Worm (Caenorhabditis elegans) whole organism, L1 larva: ENCODE results near the gene F17C11.2.

Experiments
- jun-1 ChIP-seq: fragments of 150-350 bp; optimal IDR thresholded peaks from 2 replicates; lab custom pipeline; 2014; ENCODE audit warnings: missing biosample characterization, missing genetic modification reagents, missing genetic modification characterization
- lin-15B ChIP-seq: fragments of 150-350 bp; sonication (generic microtip); optimal IDR thresholded peaks from 3 replicates; lab custom pipeline; 2014; ENCODE audit warnings: missing biosample characterization, missing genetic modification characterization
- pag-3 ChIP-seq: sonication (generic microtip); optimal IDR thresholded peaks from 2 replicates; lab custom pipeline; 2017; ENCODE audit warnings: missing genetic modification characterization, mild to moderate bottlenecking, missing compliant biosample characterization, antibody characterized with exemption, borderline replicate concordance; ENCODE audit not compliant: insufficient read depth
- pqm-1 ChIP-seq: sonication (generic microtip); optimal IDR thresholded peaks from 3 replicates; lab custom pipeline; 2017; ENCODE audit warnings: missing biosample characterization, missing genetic modification characterization

ce11 chrV:10954832-10955231, 6.8 kb downstream of the F17C11.2 start, which contains the start of gene F17C11.6:
- TF ChIP-seq lin-15B (no peak), pag-3 (tag; lab: Kevin White, UChicago) (no peak), jun-1 (tag; lab: Kevin White, UChicago) (no peak), pqm-1 (no peak)
